Worm (Caenorhabditis elegans): Measurements from ENCODE around the gene gar-1.

gar-1 gene

ce11 chrX:6518537-6518936 is 33.9 kb upstream of the gar-1 start, which contains the start of gene ets-4:
Gene ets-4 (plus strand): TSS chrX:6518883.
- TF ChIP-seq C04F5.9 (tag; optimal IDR thresholded peaks at IDR 0.05), result no peak
- no peak for TF ChIP-seq nhr-28 (tag; optimal IDR thresholded peaks at IDR 0.05)
- TF ChIP-seq jun-1 (tag; optimal IDR thresholded peaks at IDR 0.05), result peak; percentile 40
- TF ChIP-seq nhr-71 (tag; optimal IDR thresholded peaks at IDR 0.05), result peak; percentile 37
- TF ChIP-seq lin-35 (GFP tag; optimal IDR thresholded peaks at IDR 0.05), result peak in 1 of 2 experiments; percentile 29
- TF ChIP-seq ceh-8 (GFP tag; optimal IDR thresholded peaks at IDR 0.05), result no peak
- TF ChIP-seq mdl-1 (tag; optimal IDR thresholded peaks at IDR 0.05), result peak in 1 of 2 experiments; percentile 44
- no peak for TF ChIP-seq efl-1 (optimal IDR thresholded peaks at IDR 0.05)
- peak in 1 of 2 experiments; percentile 45 for TF ChIP-seq efl-1 (GFP tag; optimal IDR thresholded peaks at IDR 0.05 in 1 of 2)
- no peak for TF ChIP-seq mab-9 (GFP tag; IDR thresholded peaks at IDR 0.05)
- TF ChIP-seq nhr-77 (tag; optimal IDR thresholded peaks at IDR 0.05), result no peak
- peak; percentile 4 for TF ChIP-seq lin-14 (GFP tag; optimal IDR thresholded peaks at IDR 0.05)
- peak; percentile 97 for TF ChIP-seq elt-2 (tag; optimal IDR thresholded peaks at IDR 0.05)
- TF ChIP-seq skn-1 (tag; optimal IDR thresholded peaks at IDR 0.05), result no peak
- TF ChIP-seq hlh-4 (tag; optimal IDR thresholded peaks at IDR 0.05), result no peak
- TF ChIP-seq nhr-12 (tag; optimal IDR thresholded peaks at IDR 0.05), result no peak
- TF ChIP-seq nhr-90 (tag; optimal IDR thresholded peaks at IDR 0.05; ENCODE audit: poor library complexity), result peak; percentile 39
- peak; percentile 0 for TF ChIP-seq C16A3.4 (tag; optimal IDR thresholded peaks at IDR 0.05)
- TF ChIP-seq egl-13 (tag; optimal IDR thresholded peaks at IDR 0.05), result no peak
- no peak for TF ChIP-seq F16B12.6 (tag; optimal IDR thresholded peaks at IDR 0.05)
- no peak for TF ChIP-seq mep-1 (tag; optimal IDR thresholded peaks at IDR 0.05)
- TF ChIP-seq tlp-1 (tag; optimal IDR thresholded peaks at IDR 0.05), result peak; percentile 35
- TF ChIP-seq lin-39 (tag; optimal IDR thresholded peaks at IDR 0.05), result no peak
- peak; percentile 78 for TF ChIP-seq pqm-1 (tag; optimal IDR thresholded peaks at IDR 0.05)
- peak; percentile 18 for TF ChIP-seq nhr-20 (tag; optimal IDR thresholded peaks at IDR 0.05)
- TF ChIP-seq nhr-85 (tag), result no peak
- TF ChIP-seq ceh-82 (tag; optimal IDR thresholded peaks at IDR 0.05), result no peak
- no peak for TF ChIP-seq elt-3 (tag; optimal IDR thresholded peaks at IDR 0.05)

ce11 chrX:6517025-6517770 is 32.5 kb upstream of the gar-1 start:
- TF ChIP-seq lin-35 (GFP tag; optimal IDR thresholded peaks at IDR 0.05) (peak in 1 of 2 experiments; percentile 26), unc-30 (tag; optimal IDR thresholded peaks at IDR 0.05) (no peak), elt-2 (tag; optimal IDR thresholded peaks at IDR 0.05) (peak; percentile 95), blmp-1 (tag; optimal IDR thresholded peaks at IDR 0.05) (no peak), nhr-71 (tag; optimal IDR thresholded peaks at IDR 0.05) (peak; percentile 42), mab-9 (GFP tag; IDR thresholded peaks at IDR 0.05) (no peak), lin-13 (GFP tag; optimal IDR thresholded peaks at IDR 0.05) (no peak), fos-1 (tag; optimal IDR thresholded peaks at IDR 0.05) (no peak), lin-39 (tag; optimal IDR thresholded peaks at IDR 0.05) (no peak), nhr-90 (tag; optimal IDR thresholded peaks at IDR 0.05; ENCODE audit: poor library complexity) (no peak), mep-1 (tag; optimal IDR thresholded peaks at IDR 0.05) (no peak)

- TF ChIP-seq unc-86 (tag; optimal IDR thresholded peaks at IDR 0.05), result no peak
- TF ChIP-seq blmp-1 (tag; optimal IDR thresholded peaks at IDR 0.05), result peak; percentile 100
Measured at ce11 chrX:6515267-6515666, 30.6 kb upstream of the gar-1 start.

- TF ChIP-seq blmp-1 (tag; optimal IDR thresholded peaks at IDR 0.05) (peak; percentile 78), irx-1 (tag; optimal IDR thresholded peaks at IDR 0.05) (no peak), aly-2 (tag; optimal IDR thresholded peaks at IDR 0.05) (no peak), mep-1 (tag; optimal IDR thresholded peaks at IDR 0.05) (no peak), ztf-11 (tag; optimal IDR thresholded peaks at IDR 0.05) (no peak), lin-14 (GFP tag; optimal IDR thresholded peaks at IDR 0.05) (peak; percentile 18), mab-9 (GFP tag; IDR thresholded peaks at IDR 0.05) (no peak), nhr-20 (tag; optimal IDR thresholded peaks at IDR 0.05) (peak; percentile 5), elt-2 (tag; optimal IDR thresholded peaks at IDR 0.05) (peak; percentile 45), fos-1 (tag; optimal IDR thresholded peaks at IDR 0.05) (no peak), pqm-1 (tag; optimal IDR thresholded peaks at IDR 0.05) (no peak), elt-3 (tag; optimal IDR thresholded peaks at IDR 0.05) (peak in 5 of 6 experiments; percentile 41 to 75 (median 56)), Y116A8C.19 (tag; optimal IDR thresholded peaks at IDR 0.05; ENCODE audit: borderline replicate concordance) (no peak), snpc-4 (tag; optimal IDR thresholded peaks at IDR 0.05) (no peak), unc-30 (tag; optimal IDR thresholded peaks at IDR 0.05) (no peak), sptf-1 (tag; optimal IDR thresholded peaks at IDR 0.05) (no peak), mdl-1 (tag; optimal IDR thresholded peaks at IDR 0.05) (no peak)
Measured at ce11 chrX:6514466-6514865, 29.8 kb upstream of the gar-1 start.

All from whole organism, L1 larva.